Worm (Caenorhabditis elegans) whole organism, mixed stage, embryonic: ENCODE measurements around the gene T24H10.1.

ENCODE experiments used
- ceh-39 ChIP-seq: fragments of 150-350 bp; optimal IDR thresholded peaks from 2 replicates; lab custom pipeline; 2014; ENCODE audit warnings: missing biosample characterization, missing genetic modification characterization
- ces-1 ChIP-seq: fragments of 150-350 bp; optimal IDR thresholded peaks from 2 replicates; lab custom pipeline; 2014; ENCODE audit warnings: missing biosample characterization, missing genetic modification reagents, missing genetic modification characterization
- cnd-1 ChIP-seq: fragments of 200-800 bp; sonication (Bioruptor generic); optimal IDR thresholded peaks from 2 replicates; lab custom pipeline; 2018; ENCODE audit warnings: mild to moderate bottlenecking, missing genetic modification characterization, missing compliant biosample characterization
- lin-13 ChIP-seq: fragments of 150-350 bp; optimal IDR thresholded peaks from 2 replicates; lab custom pipeline; 2014; ENCODE audit warnings: missing biosample characterization, missing genetic modification characterization
- lsy-2 ChIP-seq: fragments of 150-350 bp; optimal IDR thresholded peaks from 2 replicates; lab custom pipeline; 2014; ENCODE audit warnings: missing biosample characterization, missing genetic modification characterization
- mab-5 ChIP-seq: fragments of 150-350 bp; optimal IDR thresholded peaks from 2 replicates; lab custom pipeline; 2014; ENCODE audit warnings: missing biosample characterization, missing genetic modification characterization
- mls-2 ChIP-seq: sonication (generic microtip); optimal IDR thresholded peaks from 2 replicates; lab custom pipeline; 2016; ENCODE audit warnings: mild to moderate bottlenecking, missing genetic modification characterization, moderate library complexity, missing compliant biosample characterization
- nhr-12 ChIP-seq: fragments of 150-350 bp; optimal IDR thresholded peaks from 2 replicates; lab custom pipeline; 2014; ENCODE audit warnings: missing biosample characterization, missing genetic modification characterization
- nhr-237 ChIP-seq: fragments of 150-350 bp; optimal IDR thresholded peaks from 2 replicates; lab custom pipeline; 2014; ENCODE audit warnings: missing biosample characterization, missing genetic modification characterization
- nhr-76 ChIP-seq: sonication (generic microtip); optimal IDR thresholded peaks from 2 replicates; lab custom pipeline; 2017; ENCODE audit warnings: missing biosample characterization, missing genetic modification characterization
- tbx-8 ChIP-seq: fragments of 200-800 bp; sonication (Bioruptor generic); optimal IDR thresholded peaks from 2 replicates; lab custom pipeline; 2018; ENCODE audit warnings: mild to moderate bottlenecking, missing genetic modification characterization, moderate library complexity, missing compliant biosample characterization
- unc-62 ChIP-seq: fragments of 150-350 bp; optimal IDR thresholded peaks from 2 replicates; lab custom pipeline; 2014; ENCODE audit warnings: missing biosample characterization, missing genetic modification reagents, missing genetic modification characterization

ce11 chrII:9070740-9071139 lies 28.4 kb upstream of the T24H10.1 start, which contains the start of gene T24B8.4:
- no peak for TF ChIP-seq ceh-39 (tag; lab: Kevin White, UChicago)
- TF ChIP-seq nhr-237: no peak
- TF ChIP-seq ces-1 (GFP tag; lab: Kevin White, UChicago): no peak
- no peak for TF ChIP-seq unc-62 (GFP tag; lab: Kevin White, UChicago)
- no peak for TF ChIP-seq nhr-12 (tag; lab: Kevin White, UChicago)
- TF ChIP-seq mls-2 (tag; lab: Kevin White, UChicago): no peak
- TF ChIP-seq cnd-1 (tag; lab: Kevin White, UChicago): no peak
- TF ChIP-seq nhr-76 (tag; lab: Kevin White, UChicago): no peak
- no peak for TF ChIP-seq lsy-2 (tag; lab: Kevin White, UChicago)
- TF ChIP-seq lin-13 (tag; lab: Kevin White, UChicago): no peak
- TF ChIP-seq mab-5: no peak
- no peak for TF ChIP-seq tbx-8 (GFP tag; lab: Kevin White, UChicago)
